Worm (Caenorhabditis elegans): Measurements from ENCODE around the gene mdt-15.

ce11 chrIII:5810012-5810411 lies 23.5 kb downstream of the mdt-15 start:
- TF ChIP-seq elt-4 (tag; optimal IDR thresholded peaks at IDR 0.05) (no peak), npax-4 (tag; optimal IDR thresholded peaks at IDR 0.05) (no peak), ztf-16 (tag; optimal IDR thresholded peaks at IDR 0.05) (no peak), K02D7.2 (tag; optimal IDR thresholded peaks at IDR 0.05) (no peak), pros-1 (tag; optimal IDR thresholded peaks at IDR 0.05) (no peak), nhr-11 (tag; optimal IDR thresholded peaks at IDR 0.05) (no peak), hlh-30 (tag; optimal IDR thresholded peaks at IDR 0.05; ENCODE audit: insufficient read depth) (no peak), ama-1 (optimal IDR thresholded peaks at IDR 0.05) (no peak), unc-42 (tag; optimal IDR thresholded peaks at IDR 0.05) (no peak), dmd-4 (tag; optimal IDR thresholded peaks at IDR 0.05; ENCODE audit: borderline replicate concordance) (no peak), pag-3 (tag; optimal IDR thresholded peaks at IDR 0.05; ENCODE audit: borderline replicate concordance) (no peak), ceh-9 (tag; optimal IDR thresholded peaks at IDR 0.05) (no peak), pat-9 (tag; optimal IDR thresholded peaks at IDR 0.05) (no peak)
